Worm (Caenorhabditis elegans) whole organism, dauer: ENCODE measurements around the gene nspg-3.

Experiments
- unc-62 ChIP-seq: sonication (generic microtip); optimal IDR thresholded peaks from 2 replicates; lab custom pipeline; 2017; ENCODE audit warnings: missing biosample characterization, missing genetic modification reagents, missing genetic modification characterization

nspg-3 gene

ce11 chrII:6103986-6104385 lies 12.4 kb downstream of the nspg-3 start:
- TF ChIP-seq unc-62 (GFP tag; lab: Kevin White, UChicago): no peak

DNA sequence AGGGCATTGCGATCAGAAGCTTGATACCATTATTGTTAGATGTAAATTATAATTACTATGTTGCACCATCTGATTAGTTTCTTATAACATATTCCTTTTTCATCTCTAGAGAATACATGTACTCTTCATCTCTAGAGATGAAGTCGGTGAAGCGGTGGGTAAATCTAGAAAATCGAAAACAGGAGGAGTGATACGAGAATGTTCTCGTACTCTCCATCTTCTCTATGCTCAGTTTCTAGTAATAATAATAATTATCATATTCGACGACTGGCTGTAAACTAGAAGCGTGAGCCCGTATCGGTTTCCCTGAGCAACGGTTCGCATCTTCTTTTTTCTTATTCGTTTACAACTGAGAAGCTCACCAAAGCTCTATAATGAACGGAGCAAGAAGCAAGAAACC lies 16.2 kb downstream of the nspg-3 start:
- TF ChIP-seq unc-62 (GFP tag; lab: Kevin White, UChicago): no peak

- TF ChIP-seq unc-62 (GFP tag; lab: Kevin White, UChicago): no peak
Observed at ce11 chrII:6109989-6110388, 18.4 kb downstream of the nspg-3 start.

ce11 chrII:6113187-6113586 lies 21.6 kb downstream of the nspg-3 start, which contains the start of gene heri-1:
Gene heri-1 (minus strand): TSS chrII:6113194.
- TF ChIP-seq unc-62 (GFP tag; lab: Kevin White, UChicago): no peak

DNA sequence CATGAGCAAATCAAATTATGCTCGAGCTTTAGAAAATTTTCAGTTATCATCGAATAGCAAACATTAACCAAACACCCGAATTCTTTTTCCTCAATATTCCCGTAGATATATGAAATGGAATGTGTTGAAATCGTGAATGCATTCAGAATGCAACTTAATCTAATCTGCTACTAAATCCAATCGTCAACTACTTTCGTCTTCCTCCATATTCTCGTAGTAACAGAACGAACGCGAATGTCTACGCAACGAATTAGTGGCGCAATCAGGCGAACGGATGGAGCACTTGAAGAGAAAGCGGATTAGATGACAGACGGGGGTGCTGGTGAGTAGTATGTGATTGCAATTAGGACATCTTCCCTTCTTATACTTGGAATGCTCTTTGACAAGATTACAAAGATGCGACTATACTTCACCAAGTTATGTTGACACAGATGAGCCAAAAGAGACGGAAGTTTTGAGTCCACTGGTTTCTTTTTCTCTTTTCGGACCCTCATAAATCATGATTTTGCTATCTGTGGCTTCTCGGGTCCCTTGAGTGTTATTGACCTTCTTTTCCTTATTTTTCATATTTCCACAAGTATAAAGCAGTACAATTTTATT lies 22.4 kb downstream of the nspg-3 start:
- TF ChIP-seq unc-62 (GFP tag; lab: Kevin White, UChicago): no peak

DNA sequence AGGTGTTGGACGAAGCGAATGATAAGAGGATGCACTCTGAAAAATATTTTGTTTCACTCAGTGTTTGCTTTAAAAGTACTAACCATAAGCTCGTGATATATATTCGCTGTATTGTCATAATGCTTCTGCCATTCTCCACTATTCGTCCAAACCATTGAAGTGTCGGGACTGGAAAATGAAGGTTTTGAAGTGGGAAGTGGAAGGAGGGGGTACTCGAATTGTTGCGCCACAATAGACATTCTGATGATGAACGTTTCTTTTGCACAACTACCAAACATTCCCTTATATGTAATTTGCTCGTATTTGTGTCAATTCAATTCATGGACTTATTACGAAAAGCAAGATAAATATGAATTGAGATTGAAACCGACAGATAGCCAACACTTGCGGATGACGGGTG lies 23.7 kb downstream of the nspg-3 start:
- no peak for TF ChIP-seq unc-62 (GFP tag; lab: Kevin White, UChicago)

- TF ChIP-seq unc-62 (GFP tag; lab: Kevin White, UChicago): no peak
Observed at ce11 chrII:6116701-6117100, 25.1 kb downstream of the nspg-3 start.

ce11 chrII:6118163-6118562 lies 26.6 kb downstream of the nspg-3 start, which contains the start of gene C29H12.6:
Gene C29H12.6 (minus strand): TSS chrII:6118263.
- no peak for TF ChIP-seq unc-62 (GFP tag; lab: Kevin White, UChicago)

DNA sequence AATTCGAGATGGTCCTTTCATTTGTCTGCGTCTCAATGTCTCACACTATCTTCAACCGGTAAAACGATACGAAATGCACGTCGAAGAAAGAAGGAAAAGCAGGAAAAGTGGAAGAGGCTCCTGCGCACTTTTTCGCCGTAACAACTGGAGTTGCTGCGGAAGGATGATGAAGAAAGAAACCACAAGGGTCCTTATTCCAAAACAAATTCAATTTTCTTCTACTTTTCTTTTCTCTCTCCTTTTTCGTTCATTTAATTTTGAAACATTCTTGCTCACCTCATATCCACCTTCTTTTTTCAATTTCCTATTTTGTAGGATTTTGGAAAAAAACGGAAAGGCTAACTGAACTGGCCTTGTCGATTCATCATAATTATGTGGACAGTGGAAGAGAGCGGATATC lies 29.0 kb downstream of the nspg-3 start:
- TF ChIP-seq unc-62 (GFP tag; lab: Kevin White, UChicago): no peak

- TF ChIP-seq unc-62 (GFP tag; lab: Kevin White, UChicago): no peak
Observed at ce11 chrII:6122641-6123424, 31.3 kb downstream of the nspg-3 start.

DNA sequence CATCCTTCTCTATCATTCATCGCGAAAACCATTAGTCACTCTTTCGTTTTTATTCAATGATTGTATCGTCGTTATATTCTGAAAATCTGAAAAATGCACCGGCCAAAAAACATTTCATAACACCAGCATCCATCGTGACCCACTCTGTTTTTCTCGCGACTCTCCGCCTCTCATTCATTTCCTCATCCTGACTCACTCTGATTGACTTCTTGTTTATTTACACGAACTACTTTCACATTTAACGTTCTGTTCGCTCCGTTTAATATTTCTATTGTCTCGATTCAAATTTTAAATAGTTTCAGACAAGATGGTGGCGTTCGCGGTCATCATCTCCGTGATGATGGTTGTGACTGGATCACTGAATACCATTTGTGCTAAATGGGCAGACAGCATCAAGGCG lies 31.9 kb downstream of the nspg-3 start, which contains the start of gene C29H12.2:
Gene C29H12.2, plus strand, starts transcription at position 297 of the 400 bp plus-strand sequence.
- TF ChIP-seq unc-62 (GFP tag; lab: Kevin White, UChicago): no peak

- no peak for TF ChIP-seq unc-62 (GFP tag; lab: Kevin White, UChicago)
Observed at ce11 chrII:6125259-6125658, 33.7 kb downstream of the nspg-3 start, which contains the start of gene rars-2. Gene rars-2 (plus strand): TSS chrII:6125559.

ce11 chrII:6132595-6132994 lies 41.0 kb downstream of the nspg-3 start, which contains the start of gene abts-3:
Gene abts-3 (plus strand): TSS chrII:6132895.
- no peak for TF ChIP-seq unc-62 (GFP tag; lab: Kevin White, UChicago)

DNA sequence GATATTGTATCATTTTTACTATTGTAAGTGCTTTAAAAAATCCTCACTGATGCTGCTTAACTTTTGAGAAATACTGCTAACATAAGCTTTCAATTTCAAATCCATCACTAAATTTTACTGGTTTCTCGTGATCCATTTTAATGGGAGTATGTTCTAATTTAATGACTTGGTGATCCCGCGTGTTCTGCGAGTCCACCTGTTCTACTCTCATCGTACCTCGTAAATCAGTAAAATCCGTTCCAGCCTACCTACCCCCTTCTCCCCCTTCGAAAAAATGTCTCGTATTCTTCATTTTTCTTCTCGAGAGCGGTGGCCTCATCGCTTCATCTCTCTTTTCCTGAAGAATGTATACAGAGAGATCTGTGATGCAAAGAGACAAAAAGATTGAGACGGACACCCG lies 44.0 kb downstream of the nspg-3 start:
- no peak for TF ChIP-seq unc-62 (GFP tag; lab: Kevin White, UChicago)

DNA sequence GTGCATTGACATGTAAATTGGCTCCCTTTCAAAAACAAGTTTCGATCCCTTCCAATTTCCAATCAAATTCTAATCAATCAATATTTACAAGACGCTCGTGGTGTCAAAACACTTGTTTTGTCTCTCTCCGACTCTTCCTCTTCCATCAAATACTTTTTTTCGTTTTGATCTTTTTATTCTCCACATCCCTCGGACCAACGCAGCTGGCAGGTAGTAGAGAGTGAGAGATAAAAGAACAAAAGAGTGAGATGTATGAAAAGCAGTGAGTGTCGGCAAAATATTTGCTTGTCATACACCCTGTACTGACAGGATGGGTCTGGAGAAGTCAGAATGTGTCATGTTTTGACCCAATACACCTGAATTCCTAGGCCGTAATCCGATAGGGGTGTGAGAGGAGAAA lies 45.1 kb downstream of the nspg-3 start:
- TF ChIP-seq unc-62 (GFP tag; lab: Kevin White, UChicago): no peak

DNA sequence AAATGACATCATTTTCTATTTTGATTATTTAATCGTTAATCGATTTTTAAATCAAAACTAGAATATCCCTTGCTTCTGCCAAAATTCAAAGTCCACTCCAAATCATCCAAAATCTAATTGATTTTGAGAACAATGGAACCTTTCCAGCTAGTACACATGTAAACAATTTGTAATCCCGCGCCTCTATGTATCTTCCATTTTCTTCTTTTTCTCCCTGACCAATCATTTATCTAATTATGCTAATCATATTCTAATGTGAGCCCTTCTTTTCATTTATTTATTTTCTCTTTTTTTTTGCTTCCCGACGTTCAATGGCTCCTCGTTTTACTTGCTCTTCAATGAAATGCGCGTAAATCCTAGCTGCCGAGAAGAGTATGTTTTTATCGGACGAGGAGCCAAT lies 46.6 kb downstream of the nspg-3 start:
- no peak for TF ChIP-seq unc-62 (GFP tag; lab: Kevin White, UChicago)

- TF ChIP-seq unc-62 (GFP tag; lab: Kevin White, UChicago): no peak
Observed at ce11 chrII:6139484-6139883, 47.9 kb downstream of the nspg-3 start.
